Worm (Caenorhabditis elegans): ENCODE results near the gene Y54G2A.15.

DNA sequence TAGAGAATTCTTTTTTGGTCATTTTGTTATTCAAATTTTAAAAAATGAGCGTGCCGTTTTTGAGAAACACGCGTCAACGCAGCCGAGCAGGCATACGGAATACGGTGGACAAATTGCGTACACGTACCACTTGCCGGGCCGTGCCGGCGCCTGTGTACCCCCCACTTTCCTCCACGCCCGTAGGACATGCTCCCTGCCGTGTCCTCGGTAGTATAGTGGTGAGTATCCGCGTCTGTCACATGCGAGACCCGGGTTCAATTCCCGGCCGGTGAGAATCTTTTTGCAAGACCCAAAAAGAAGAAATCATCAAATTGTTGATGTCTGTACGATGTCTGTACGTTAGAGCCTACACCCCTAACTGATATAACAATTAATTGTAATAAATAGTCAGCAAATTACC, 35.6 kb downstream of the Y54G2A.15 start:
- TF ChIP-seq ZK546.5 (tag; optimal IDR thresholded peaks at IDR 0.05) (no peak), nhr-25 (tag; optimal IDR thresholded peaks at IDR 0.05) (no peak), fos-1 (tag; optimal IDR thresholded peaks at IDR 0.05) (no peak), Y55F3AM.14 (GFP tag; optimal IDR thresholded peaks at IDR 0.05) (no peak), unc-62 (GFP tag; optimal IDR thresholded peaks at IDR 0.05) (no peak)
